Worm (Caenorhabditis elegans) whole organism, mixed stage, embryonic: ENCODE measurements around the gene lron-13.

ENCODE experiments used
- bed-3 ChIP-seq: fragments of 200-800 bp; sonication (Bioruptor generic); optimal IDR thresholded peaks from 3 replicates; lab custom pipeline; 2018; ENCODE audit warnings: mild to moderate bottlenecking, missing genetic modification characterization, moderate library complexity, missing compliant biosample characterization
- ces-1 ChIP-seq: fragments of 150-350 bp; optimal IDR thresholded peaks from 2 replicates; lab custom pipeline; 2014; ENCODE audit warnings: missing biosample characterization, missing genetic modification reagents, missing genetic modification characterization
- elt-1 ChIP-seq: sonication (generic microtip); optimal IDR thresholded peaks from 2 replicates; lab custom pipeline; 2017; ENCODE audit warnings: missing genetic modification characterization, mild to moderate bottlenecking, missing compliant biosample characterization, antibody characterized with exemption, moderate library complexity, borderline replicate concordance; ENCODE audit not compliant: insufficient read depth
- elt-3 ChIP-seq: fragments of 150-350 bp; optimal IDR thresholded peaks from 2 replicates; lab custom pipeline; 2014; ENCODE audit warnings: missing biosample characterization, missing genetic modification characterization
- lin-13 ChIP-seq: fragments of 150-350 bp; optimal IDR thresholded peaks from 2 replicates; lab custom pipeline; 2014; ENCODE audit warnings: missing biosample characterization, missing genetic modification characterization
- lsy-2 ChIP-seq: fragments of 150-350 bp; optimal IDR thresholded peaks from 2 replicates; lab custom pipeline; 2014; ENCODE audit warnings: missing biosample characterization, missing genetic modification characterization
- mab-5 ChIP-seq: fragments of 150-350 bp; optimal IDR thresholded peaks from 2 replicates; lab custom pipeline; 2014; ENCODE audit warnings: missing biosample characterization, missing genetic modification characterization
- nhr-2 ChIP-seq: fragments of 150-350 bp; optimal IDR thresholded peaks from 2 replicates; lab custom pipeline; 2014; ENCODE audit warnings: missing biosample characterization, missing genetic modification characterization
- pha-4 ChIP-seq: fragments of 150-350 bp; optimal IDR thresholded peaks from 2 replicates; lab custom pipeline; 2018; ENCODE audit warnings: missing biosample characterization, missing genetic modification reagents, missing genetic modification characterization
- sem-2 ChIP-seq: fragments of 200-800 bp; sonication (Bioruptor generic); optimal IDR thresholded peaks from 2 replicates; lab custom pipeline; 2018; ENCODE audit warnings: mild to moderate bottlenecking, missing genetic modification characterization, missing compliant biosample characterization
- snpc-4 ChIP-seq: fragments of 150-350 bp; optimal IDR thresholded peaks from 2 replicates; lab custom pipeline; 2014; ENCODE audit warnings: missing biosample characterization, missing genetic modification characterization

ce11 chrIII:13502513-13502912 lies 24.7 kb upstream of the lron-13 start, which contains the start of gene T28A8.8:
- TF ChIP-seq snpc-4 (tag; lab: Kevin White, UChicago) (no peak), lsy-2 (tag; lab: Kevin White, UChicago) (no peak), elt-3 (tag; lab: Kevin White, UChicago) (no peak), lin-13 (tag; lab: Kevin White, UChicago) (no peak), pha-4 (tag; lab: Kevin White, UChicago) (no peak), elt-1 (no peak), bed-3 (GFP tag; lab: Kevin White, UChicago) (no peak), ces-1 (GFP tag; lab: Kevin White, UChicago) (no peak), nhr-2 (tag; lab: Kevin White, UChicago) (no peak), sem-2 (no peak), mab-5 (no peak)
